Worm (Caenorhabditis elegans) whole organism, L3 larva: ENCODE data around the gene rpt-2.

Source experiments
- daf-12 ChIP-seq: fragments of 150-350 bp; optimal IDR thresholded peaks from 2 replicates; lab custom pipeline; 2014; ENCODE audit warnings: missing biosample characterization, missing genetic modification reagents, missing genetic modification characterization
- lin-15B ChIP-seq: fragments of 150-350 bp; optimal IDR thresholded peaks from 2 replicates; lab custom pipeline; 2014; ENCODE audit warnings: missing biosample characterization, missing genetic modification characterization
- nhr-12 ChIP-seq: fragments of 150-350 bp; optimal IDR thresholded peaks from 2 replicates; lab custom pipeline; 2014; ENCODE audit warnings: missing biosample characterization, missing genetic modification characterization
- nhr-237 ChIP-seq: fragments of 150-350 bp; optimal IDR thresholded peaks from 2 replicates; lab custom pipeline; 2014; ENCODE audit warnings: missing biosample characterization, missing genetic modification characterization
- nhr-43 ChIP-seq: sonication (generic microtip); optimal IDR thresholded peaks from 2 replicates; lab custom pipeline; 2016; ENCODE audit warnings: mild to moderate bottlenecking, missing genetic modification characterization, missing compliant biosample characterization; ENCODE audit not compliant: poor library complexity, severe bottlenecking
- zag-1 ChIP-seq: fragments of 150-350 bp; optimal IDR thresholded peaks from 2 replicates; lab custom pipeline; 2014; ENCODE audit warnings: missing biosample characterization, missing genetic modification characterization
- ztf-11 ChIP-seq: fragments of 150-350 bp; optimal IDR thresholded peaks from 2 replicates; lab custom pipeline; 2014; ENCODE audit warnings: missing biosample characterization, missing genetic modification characterization
- ztf-4 ChIP-seq: fragments of 150-350 bp; optimal IDR thresholded peaks from 2 replicates; lab custom pipeline; 2014; ENCODE audit warnings: missing biosample characterization, missing genetic modification characterization

- TF ChIP-seq zag-1 (tag; lab: Kevin White, UChicago) = no peak
- no peak for TF ChIP-seq ztf-4 (tag; lab: Kevin White, UChicago)
- TF ChIP-seq daf-12 = no peak
- no peak for TF ChIP-seq ztf-11 (tag; lab: Kevin White, UChicago)
- TF ChIP-seq nhr-12 = no peak
- TF ChIP-seq nhr-43 (tag; lab: Kevin White, UChicago) = no peak
- TF ChIP-seq nhr-237 (tag; lab: Kevin White, UChicago) = no peak
- no peak for TF ChIP-seq lin-15B
Observed at ce11 chrV:6003301-6003700, 14.2 kb downstream of the rpt-2 start, which contains the start of gene fos-1.
